Worm (Caenorhabditis elegans): Measurements from ENCODE around the gene ZK1320.11.

Gene ZK1320.11

DNA sequence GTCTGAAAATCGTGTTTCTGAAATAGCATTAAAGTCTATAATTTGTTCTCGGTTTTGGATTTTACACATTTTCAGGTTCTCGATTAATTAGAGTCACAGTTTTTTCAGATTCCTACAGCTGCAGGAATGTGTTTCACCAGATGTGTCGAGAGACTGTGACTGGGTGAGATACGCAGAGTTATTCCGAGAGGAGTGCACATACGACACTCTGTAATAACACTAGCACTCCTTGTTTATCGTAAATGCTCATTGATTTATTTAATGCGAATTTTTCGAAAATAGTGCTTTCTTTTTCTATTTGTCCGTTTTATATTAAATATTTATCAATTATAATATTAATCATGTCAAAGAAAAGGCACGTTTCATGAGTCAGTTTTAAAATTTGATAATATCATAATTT, at the start of gene ZK1320.11:
TSS of gene ZK1320.11 (plus strand) at position 243 of the 400 bp plus-strand sequence.
- no peak for TF ChIP-seq him-1 (tag; optimal IDR thresholded peaks at IDR 0.05)

ce11 chrII:9617902-9618245, 49.5 kb upstream of the ZK1320.11 start:
- TF ChIP-seq W03F9.2 (tag; optimal IDR thresholded peaks at IDR 0.05) (no peak), him-1 (tag; optimal IDR thresholded peaks at IDR 0.05) (no peak), dao-5 (tag; optimal IDR thresholded peaks at IDR 0.05) (no peak)

DNA sequence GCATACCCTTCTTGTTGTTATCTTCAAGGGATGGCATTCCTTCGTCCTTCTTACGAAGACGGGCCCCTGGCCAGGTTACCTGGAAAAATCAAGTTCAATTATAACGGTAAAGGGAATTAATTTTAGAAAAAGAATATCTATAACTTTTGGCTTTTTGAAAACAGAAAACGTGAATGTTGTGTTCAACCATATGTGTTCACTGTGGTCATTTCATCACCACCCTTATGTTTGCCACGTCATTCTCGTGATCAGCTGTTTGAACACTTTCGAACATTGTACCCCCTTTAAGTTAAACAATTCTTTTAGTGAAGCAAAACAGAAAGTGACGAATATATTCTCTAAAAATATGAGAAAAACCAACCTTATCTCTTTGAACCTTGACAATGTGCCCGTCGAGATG, 48.7 kb upstream of the ZK1320.11 start:
- TF ChIP-seq W03F9.2 (tag; optimal IDR thresholded peaks at IDR 0.05) (no peak), dao-5 (tag; optimal IDR thresholded peaks at IDR 0.05) (no peak), him-1 (tag; optimal IDR thresholded peaks at IDR 0.05) (no peak)

ce11 chrII:9619402-9619862, 48.0 kb upstream of the ZK1320.11 start:
- TF ChIP-seq him-1 (tag; optimal IDR thresholded peaks at IDR 0.05) (no peak), W03F9.2 (tag; optimal IDR thresholded peaks at IDR 0.05) (no peak), dao-5 (tag; optimal IDR thresholded peaks at IDR 0.05) (no peak)

DNA sequence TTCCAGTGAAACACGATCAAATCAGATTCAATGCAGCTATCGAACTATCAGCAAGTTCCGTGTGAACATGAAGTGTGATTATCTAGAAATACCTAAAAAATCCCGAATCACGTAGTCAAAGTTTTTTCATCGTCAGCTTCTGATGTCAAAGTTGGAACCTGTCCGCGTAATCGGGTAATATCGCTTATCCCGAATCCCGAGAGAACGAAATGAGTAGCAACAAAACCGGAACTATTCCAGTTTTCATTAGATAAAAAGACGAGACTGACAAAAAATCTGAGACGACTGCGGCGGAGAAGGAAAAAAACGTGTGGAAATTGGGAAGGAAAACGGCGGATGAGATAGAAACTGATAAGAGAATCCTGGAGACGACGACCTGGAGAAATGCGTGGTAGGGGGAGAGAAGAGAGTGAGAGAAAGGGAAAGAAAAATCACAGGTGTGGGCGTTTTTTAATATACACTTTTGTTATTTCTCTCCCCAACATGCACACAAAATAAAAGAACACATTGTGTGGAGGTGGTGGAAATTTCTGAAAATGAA, 47.4 kb upstream of the ZK1320.11 start:
- TF ChIP-seq him-1 (tag; optimal IDR thresholded peaks at IDR 0.05), result no peak
- no peak for TF ChIP-seq dao-5 (tag; optimal IDR thresholded peaks at IDR 0.05)
- no peak for TF ChIP-seq W03F9.2 (tag; optimal IDR thresholded peaks at IDR 0.05)

ce11 chrII:9620616-9621015, 46.8 kb upstream of the ZK1320.11 start:
- TF ChIP-seq him-1 (tag; optimal IDR thresholded peaks at IDR 0.05), result no peak
- no peak for TF ChIP-seq dao-5 (tag; optimal IDR thresholded peaks at IDR 0.05)
- no peak for TF ChIP-seq W03F9.2 (tag; optimal IDR thresholded peaks at IDR 0.05)

- no peak for TF ChIP-seq W03F9.2 (tag; optimal IDR thresholded peaks at IDR 0.05)
- no peak for TF ChIP-seq him-1 (tag; optimal IDR thresholded peaks at IDR 0.05)
- TF ChIP-seq dao-5 (tag; optimal IDR thresholded peaks at IDR 0.05), result no peak
These were observed 46.3 kb upstream of the ZK1320.11 start for ce11 chrII:9621121-9621520.

DNA sequence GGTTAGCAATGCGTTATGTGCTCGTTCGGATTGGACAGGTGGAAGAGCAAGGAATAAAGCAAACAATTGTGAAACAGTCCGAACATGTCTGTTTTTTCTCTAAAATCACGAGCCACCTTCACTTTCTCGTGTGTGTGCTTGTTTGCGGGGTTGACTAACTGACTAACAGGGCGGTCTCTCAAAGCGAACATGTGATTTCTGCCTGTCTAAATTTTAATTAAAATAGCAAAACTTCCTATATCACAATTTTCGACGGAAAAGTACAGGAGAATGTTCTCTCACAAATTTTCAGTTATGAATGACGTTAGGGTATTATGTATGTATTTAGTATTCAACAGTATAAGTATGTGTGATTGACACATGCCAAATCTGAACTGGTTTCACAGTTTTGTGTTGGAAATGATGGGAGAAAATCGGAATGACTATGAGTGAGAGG, 45.5 kb upstream of the ZK1320.11 start:
- no peak for TF ChIP-seq him-1 (tag; optimal IDR thresholded peaks at IDR 0.05)
- TF ChIP-seq W03F9.2 (tag; optimal IDR thresholded peaks at IDR 0.05), result peak; percentile 14

DNA sequence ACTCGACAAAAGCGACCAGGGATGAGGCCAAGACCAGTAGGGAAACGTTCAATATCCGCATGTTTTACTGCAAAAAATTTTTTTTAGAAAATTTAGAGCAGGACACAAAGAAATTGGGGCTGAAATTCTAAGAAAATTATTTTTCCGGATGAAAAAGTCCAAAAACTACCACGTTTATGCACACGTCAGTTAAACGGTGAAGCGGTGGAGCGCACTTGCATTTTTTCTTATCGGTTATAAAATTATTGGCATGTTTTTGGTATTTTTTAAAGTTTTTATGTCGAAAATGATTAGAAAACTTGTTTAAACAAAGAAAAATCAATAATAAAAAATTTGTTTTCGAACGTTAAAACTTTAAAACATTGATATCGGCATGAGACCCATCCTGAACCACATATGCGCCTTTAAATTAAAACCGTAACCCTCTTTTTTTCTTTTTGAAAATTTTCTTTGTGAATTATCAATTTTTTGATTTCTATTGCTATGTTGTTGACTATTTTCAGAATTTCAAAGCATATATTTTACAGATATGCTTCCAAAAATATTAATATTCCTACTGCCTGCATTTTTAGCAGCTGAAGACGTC, 43.2 kb upstream of the ZK1320.11 start, which contains the start of the genes dnj-20 and ZK1307.8:
TSS of gene dnj-20 (minus strand) at position 67 of the 586 bp plus-strand sequence.
TSS of gene ZK1307.8 (plus strand) at position 504 of the 586 bp plus-strand sequence.
- no peak for TF ChIP-seq him-1 (tag; optimal IDR thresholded peaks at IDR 0.05)
- peak; percentile 35 for TF ChIP-seq W03F9.2 (tag; optimal IDR thresholded peaks at IDR 0.05)

DNA sequence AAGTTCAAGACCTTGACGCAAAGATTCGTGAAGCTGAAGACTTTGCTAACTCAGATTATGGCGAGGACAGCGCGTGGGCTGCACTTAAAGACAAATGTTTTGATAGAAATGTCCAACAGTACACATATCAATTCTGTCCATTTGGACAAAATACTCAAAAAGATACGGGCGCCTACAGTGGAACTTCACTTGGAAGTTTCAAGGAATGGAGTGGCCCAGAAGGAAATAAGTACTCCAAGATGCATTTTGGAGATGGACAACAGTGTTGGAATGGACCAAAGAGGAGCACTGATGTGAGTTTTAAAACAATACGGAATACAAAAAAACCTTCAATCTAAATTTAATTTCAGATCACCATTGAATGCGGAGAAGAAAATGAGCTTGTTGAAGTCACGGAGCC, 41.5 kb upstream of the ZK1320.11 start:
- TF ChIP-seq him-1 (tag; optimal IDR thresholded peaks at IDR 0.05), result no peak
- TF ChIP-seq dao-5 (tag; optimal IDR thresholded peaks at IDR 0.05), result no peak
- no peak for TF ChIP-seq W03F9.2 (tag; optimal IDR thresholded peaks at IDR 0.05)

DNA sequence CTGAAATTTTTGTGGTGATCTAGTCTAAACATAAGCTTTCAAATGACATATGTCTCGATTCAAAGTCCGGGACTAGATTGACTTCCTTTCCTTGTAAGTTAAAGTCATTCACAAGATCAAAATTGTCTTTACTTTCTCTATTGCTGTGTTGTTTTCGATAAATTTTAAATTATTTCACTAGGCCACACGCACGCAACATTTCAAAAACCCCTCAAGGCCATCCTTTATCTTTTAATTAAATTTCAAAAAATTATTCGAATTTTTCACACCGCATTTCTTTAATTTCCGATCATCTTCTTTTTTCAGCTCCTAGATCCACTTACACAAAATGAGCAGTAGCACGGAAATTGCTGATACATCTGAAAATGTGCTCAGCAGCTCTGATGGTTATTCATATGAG, 31.1 kb upstream of the ZK1320.11 start, which contains the start of gene ZK1307.7:
TSS of gene ZK1307.7 (plus strand) at position 301 of the 400 bp plus-strand sequence.
- TF ChIP-seq W03F9.2 (tag; optimal IDR thresholded peaks at IDR 0.05) (no peak), dao-5 (tag; optimal IDR thresholded peaks at IDR 0.05) (no peak), him-1 (tag; optimal IDR thresholded peaks at IDR 0.05) (no peak)

DNA sequence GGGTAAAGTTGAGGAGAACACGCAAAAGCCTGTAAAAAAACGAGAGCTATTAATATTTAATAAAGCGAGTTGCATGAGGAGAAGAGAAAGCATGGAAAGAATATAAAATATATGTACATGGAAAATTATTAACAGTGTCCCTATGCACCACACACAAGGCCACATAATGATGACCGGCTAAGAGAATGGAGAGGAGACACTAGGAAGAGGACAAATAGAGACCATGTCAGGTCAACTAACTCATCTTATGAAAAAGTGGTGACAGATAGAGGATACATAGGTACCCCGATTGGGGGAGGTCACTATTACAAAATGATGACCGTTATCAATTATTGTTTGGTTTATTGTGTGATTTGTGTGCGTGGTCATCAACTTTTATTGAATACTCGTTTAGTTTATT, 23.0 kb upstream of the ZK1320.11 start, which contains the start of gene fzr-1:
TSS of gene fzr-1 (minus strand) at position 29 of the 400 bp plus-strand sequence.
- TF ChIP-seq dao-5 (tag; optimal IDR thresholded peaks at IDR 0.05), result no peak
- TF ChIP-seq him-1 (tag; optimal IDR thresholded peaks at IDR 0.05), result no peak
- TF ChIP-seq W03F9.2 (tag; optimal IDR thresholded peaks at IDR 0.05), result no peak

- TF ChIP-seq him-1 (tag; optimal IDR thresholded peaks at IDR 0.05), result no peak
- peak; percentile 15 for TF ChIP-seq W03F9.2 (tag; optimal IDR thresholded peaks at IDR 0.05)
These were observed 22.3 kb upstream of the ZK1320.11 start for ce11 chrII:9644940-9645634.

DNA sequence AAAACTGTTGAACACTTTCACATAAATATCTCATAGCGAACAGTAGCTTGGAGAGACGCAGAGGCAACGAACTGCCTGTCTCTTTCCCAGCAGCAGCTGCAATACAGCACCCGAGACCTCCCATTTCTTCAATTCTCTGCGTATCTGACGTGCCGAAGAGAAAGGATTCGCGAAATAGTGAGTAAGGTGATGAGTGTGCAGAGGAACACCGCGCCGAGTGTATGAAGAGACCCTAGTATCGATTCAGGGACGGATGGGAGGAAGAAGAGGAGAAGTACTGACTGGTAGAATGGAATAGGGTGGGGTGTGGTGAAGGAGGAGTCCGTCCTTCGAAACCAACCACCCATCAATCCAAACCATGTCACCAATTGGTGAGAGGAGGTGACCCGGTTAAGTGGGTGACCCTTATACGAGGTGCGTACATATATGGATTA, 21.3 kb upstream of the ZK1320.11 start:
- no peak for TF ChIP-seq him-1 (tag; optimal IDR thresholded peaks at IDR 0.05)
- TF ChIP-seq dao-5 (tag; optimal IDR thresholded peaks at IDR 0.05), result no peak
- no peak for TF ChIP-seq W03F9.2 (tag; optimal IDR thresholded peaks at IDR 0.05)
